Worm (Caenorhabditis elegans): ENCODE results near the gene npr-26.

npr-26 gene

ce11 chrIV:17413343-17413742 is 4.3 kb downstream of the npr-26 start:
- TF ChIP-seq T22C8.4 (GFP tag; IDR thresholded peaks at IDR 0.05) (no peak), tab-1 (GFP tag; IDR thresholded peaks at IDR 0.05) (no peak), ref-1 (GFP tag; conservative IDR thresholded peaks at IDR 0.05) (no peak), med-1 (GFP tag; optimal IDR thresholded peaks at IDR 0.05; ENCODE audit: insufficient read depth) (no peak), cog-1 (tag; optimal IDR thresholded peaks at IDR 0.05) (no peak), klf-2 (GFP tag; conservative IDR thresholded peaks at IDR 0.05) (no peak), ztf-23 (GFP tag; IDR thresholded peaks at IDR 0.05) (no peak), flt-1 (GFP tag; IDR thresholded peaks at IDR 0.05) (no peak), ztf-29 (GFP tag; IDR thresholded peaks at IDR 0.05) (no peak)

ce11 chrIV:17407491-17407890 is 10.1 kb downstream of the npr-26 start, which contains the start of gene T02D1.9:
TSS of gene T02D1.9 (minus strand) at chrIV:17407591.
- TF ChIP-seq med-1 (GFP tag; optimal IDR thresholded peaks at IDR 0.05; ENCODE audit: insufficient read depth) (no peak), ztf-29 (GFP tag; IDR thresholded peaks at IDR 0.05) (no peak), flt-1 (GFP tag; IDR thresholded peaks at IDR 0.05) (no peak), ref-1 (GFP tag; conservative IDR thresholded peaks at IDR 0.05) (no peak), ztf-23 (GFP tag; IDR thresholded peaks at IDR 0.05) (no peak), klf-2 (GFP tag; conservative IDR thresholded peaks at IDR 0.05) (no peak), cog-1 (tag; optimal IDR thresholded peaks at IDR 0.05) (no peak), T22C8.4 (GFP tag; IDR thresholded peaks at IDR 0.05) (no peak), tab-1 (GFP tag; IDR thresholded peaks at IDR 0.05) (no peak)

- no peak for TF ChIP-seq ref-1 (GFP tag; conservative IDR thresholded peaks at IDR 0.05)
- no peak for TF ChIP-seq ztf-23 (GFP tag; IDR thresholded peaks at IDR 0.05)
- TF ChIP-seq ztf-29 (GFP tag; IDR thresholded peaks at IDR 0.05), result no peak
- no peak for TF ChIP-seq cog-1 (tag; optimal IDR thresholded peaks at IDR 0.05)
Measured at ce11 chrIV:17407025-17407424, 10.6 kb downstream of the npr-26 start, which contains the start of gene T02D1.7. TSS of gene T02D1.7 (minus strand) at chrIV:17407125.

- TF ChIP-seq klf-2 (GFP tag; conservative IDR thresholded peaks at IDR 0.05) (no peak), T22C8.4 (GFP tag; IDR thresholded peaks at IDR 0.05) (no peak), med-1 (GFP tag; optimal IDR thresholded peaks at IDR 0.05; ENCODE audit: insufficient read depth) (no peak), cog-1 (tag; optimal IDR thresholded peaks at IDR 0.05) (no peak), ztf-23 (GFP tag; IDR thresholded peaks at IDR 0.05) (no peak), ztf-29 (GFP tag; IDR thresholded peaks at IDR 0.05) (no peak), tab-1 (GFP tag; IDR thresholded peaks at IDR 0.05) (no peak)
Measured at ce11 chrIV:17406119-17406518, 11.5 kb downstream of the npr-26 start.

- TF ChIP-seq ref-1 (GFP tag; conservative IDR thresholded peaks at IDR 0.05) (no peak), klf-2 (GFP tag; conservative IDR thresholded peaks at IDR 0.05) (no peak), cog-1 (tag; optimal IDR thresholded peaks at IDR 0.05) (no peak), tab-1 (GFP tag; IDR thresholded peaks at IDR 0.05) (no peak)
Measured at ce11 chrIV:17405530-17405929, 12.1 kb downstream of the npr-26 start, which contains the start of gene pmp-4. TSS of gene pmp-4 (minus strand) at chrIV:17405630.

ce11 chrIV:17399455-17399854 is 18.2 kb downstream of the npr-26 start, which contains the start of gene T02D1.4:
TSS of gene T02D1.4 (plus strand) at chrIV:17399755.
- no peak for TF ChIP-seq cog-1 (tag; optimal IDR thresholded peaks at IDR 0.05)
- TF ChIP-seq flt-1 (GFP tag; IDR thresholded peaks at IDR 0.05), result no peak
- no peak for TF ChIP-seq T22C8.4 (GFP tag; IDR thresholded peaks at IDR 0.05)
- TF ChIP-seq ztf-29 (GFP tag; IDR thresholded peaks at IDR 0.05), result no peak
- no peak for TF ChIP-seq med-1 (GFP tag; optimal IDR thresholded peaks at IDR 0.05; ENCODE audit: insufficient read depth)
- no peak for TF ChIP-seq ref-1 (GFP tag; conservative IDR thresholded peaks at IDR 0.05)
- TF ChIP-seq ztf-23 (GFP tag; IDR thresholded peaks at IDR 0.05), result no peak
- no peak for TF ChIP-seq klf-2 (GFP tag; conservative IDR thresholded peaks at IDR 0.05)
- no peak for TF ChIP-seq tab-1 (GFP tag; IDR thresholded peaks at IDR 0.05)

ce11 chrIV:17395910-17396309 is 21.7 kb downstream of the npr-26 start, which contains the start of gene sru-15:
TSS of gene sru-15 (plus strand) at chrIV:17396210.
- no peak for TF ChIP-seq klf-2 (GFP tag; conservative IDR thresholded peaks at IDR 0.05)
- TF ChIP-seq med-1 (GFP tag; optimal IDR thresholded peaks at IDR 0.05; ENCODE audit: insufficient read depth), result no peak
- TF ChIP-seq flt-1 (GFP tag; IDR thresholded peaks at IDR 0.05), result no peak
- no peak for TF ChIP-seq cog-1 (tag; optimal IDR thresholded peaks at IDR 0.05)
- TF ChIP-seq ztf-29 (GFP tag; IDR thresholded peaks at IDR 0.05), result no peak
- TF ChIP-seq tab-1 (GFP tag; IDR thresholded peaks at IDR 0.05), result no peak
- TF ChIP-seq T22C8.4 (GFP tag; IDR thresholded peaks at IDR 0.05), result no peak
- no peak for TF ChIP-seq ref-1 (GFP tag; conservative IDR thresholded peaks at IDR 0.05)
- TF ChIP-seq ztf-23 (GFP tag; IDR thresholded peaks at IDR 0.05), result no peak

ce11 chrIV:17387442-17387967 is 30.1 kb downstream of the npr-26 start, which contains the start of gene T02D1.8:
TSS of gene T02D1.8 (minus strand) at chrIV:17387492.
- no peak for TF ChIP-seq med-1 (GFP tag; optimal IDR thresholded peaks at IDR 0.05; ENCODE audit: insufficient read depth)
- TF ChIP-seq ref-1 (GFP tag; conservative IDR thresholded peaks at IDR 0.05), result no peak
- no peak for TF ChIP-seq ztf-23 (GFP tag; IDR thresholded peaks at IDR 0.05)
- TF ChIP-seq tab-1 (GFP tag; IDR thresholded peaks at IDR 0.05), result no peak
- no peak for TF ChIP-seq flt-1 (GFP tag; IDR thresholded peaks at IDR 0.05)

- TF ChIP-seq klf-2 (GFP tag; conservative IDR thresholded peaks at IDR 0.05) (no peak), med-1 (GFP tag; optimal IDR thresholded peaks at IDR 0.05; ENCODE audit: insufficient read depth) (no peak), ztf-23 (GFP tag; IDR thresholded peaks at IDR 0.05) (no peak), ztf-29 (GFP tag; IDR thresholded peaks at IDR 0.05) (no peak), T22C8.4 (GFP tag; IDR thresholded peaks at IDR 0.05) (no peak)
Measured at ce11 chrIV:17383046-17383445, 34.6 kb downstream of the npr-26 start, which contains the start of gene C30H6.12. TSS of gene C30H6.12 (plus strand) at chrIV:17383346.

ce11 chrIV:17382029-17382428 is 35.6 kb downstream of the npr-26 start, which contains the start of gene C30H6.8:
TSS of gene C30H6.8 (plus strand) at chrIV:17382329.
- TF ChIP-seq ztf-23 (GFP tag; IDR thresholded peaks at IDR 0.05) (no peak), klf-2 (GFP tag; conservative IDR thresholded peaks at IDR 0.05) (no peak), med-1 (GFP tag; optimal IDR thresholded peaks at IDR 0.05; ENCODE audit: insufficient read depth) (no peak), T22C8.4 (GFP tag; IDR thresholded peaks at IDR 0.05) (no peak), tab-1 (GFP tag; IDR thresholded peaks at IDR 0.05) (no peak), ref-1 (GFP tag; conservative IDR thresholded peaks at IDR 0.05) (no peak), cog-1 (tag; optimal IDR thresholded peaks at IDR 0.05) (no peak), ztf-29 (GFP tag; IDR thresholded peaks at IDR 0.05) (no peak), flt-1 (GFP tag; IDR thresholded peaks at IDR 0.05) (no peak)

Data from whole organism, midembryonic.